Worm (Caenorhabditis elegans): ENCODE data around the gene C18E9.2.

C18E9.2 gene

ce11 chrII:8933693-8934432 is 30.9 kb upstream of the C18E9.2 start, which contains the start of gene T21B10.3:
T21B10.3 (plus strand) TSS chrII:8934382.
- TF ChIP-seq him-1 (tag; optimal IDR thresholded peaks at IDR 0.05) (peak; percentile 22), dao-5 (tag; optimal IDR thresholded peaks at IDR 0.05) (no peak), W03F9.2 (tag; optimal IDR thresholded peaks at IDR 0.05) (peak; percentile 68)

DNA sequence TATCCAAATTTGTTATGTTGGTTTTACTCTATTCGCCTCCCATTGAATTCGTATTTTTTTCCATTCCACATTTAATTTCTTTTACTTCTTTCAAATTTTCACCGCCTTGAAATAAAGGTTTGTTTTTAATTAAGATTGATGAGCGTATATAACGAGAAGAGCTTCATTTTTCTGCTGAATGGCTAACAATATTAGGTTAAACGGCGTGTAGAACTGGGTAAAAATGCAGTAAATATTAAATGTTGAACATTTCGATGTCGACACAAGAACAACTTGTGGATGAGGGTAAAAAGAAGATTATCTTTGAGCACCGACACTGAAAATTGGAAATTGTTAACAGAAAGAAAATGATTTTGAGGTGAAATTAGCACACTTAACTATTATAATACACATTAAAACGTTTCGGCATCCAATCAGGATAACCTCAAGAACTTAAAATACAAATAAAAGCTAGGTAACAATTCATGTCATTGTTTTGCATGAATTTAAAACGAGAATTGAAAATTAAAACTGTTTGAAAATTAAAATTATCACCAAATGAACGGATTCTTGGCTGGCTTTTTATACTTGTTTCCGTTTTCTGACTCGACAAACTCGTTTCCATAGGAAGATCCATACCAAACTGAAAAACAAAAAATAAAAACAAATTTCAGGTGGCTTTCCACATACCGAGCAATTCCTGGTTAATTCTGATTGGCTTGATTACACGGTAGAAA is 25.7 kb upstream of the C18E9.2 start:
- TF ChIP-seq W03F9.2 (tag; optimal IDR thresholded peaks at IDR 0.05) = no peak
- TF ChIP-seq him-1 (tag; optimal IDR thresholded peaks at IDR 0.05) = no peak
- no peak for TF ChIP-seq dao-5 (tag; optimal IDR thresholded peaks at IDR 0.05)

ce11 chrII:8940362-8940940 is 24.4 kb upstream of the C18E9.2 start, which contains the start of the genes set-17 and T21B10.4:
set-17 (minus strand) TSS chrII:8940488.
T21B10.4 (plus strand) TSS chrII:8940894.
- TF ChIP-seq dao-5 (tag; optimal IDR thresholded peaks at IDR 0.05) (no peak), W03F9.2 (tag; optimal IDR thresholded peaks at IDR 0.05) (peak; percentile 33), him-1 (tag; optimal IDR thresholded peaks at IDR 0.05) (no peak)

ce11 chrII:8945167-8945566 is 19.6 kb upstream of the C18E9.2 start:
- TF ChIP-seq W03F9.2 (tag; optimal IDR thresholded peaks at IDR 0.05) (no peak), him-1 (tag; optimal IDR thresholded peaks at IDR 0.05) (no peak), dao-5 (tag; optimal IDR thresholded peaks at IDR 0.05) (no peak)

- TF ChIP-seq him-1 (tag; optimal IDR thresholded peaks at IDR 0.05) (no peak), W03F9.2 (tag; optimal IDR thresholded peaks at IDR 0.05) (no peak), dao-5 (tag; optimal IDR thresholded peaks at IDR 0.05) (no peak)
These were observed 17.4 kb upstream of the C18E9.2 start, which contains the start of gene cutl-15 for ce11 chrII:8947391-8947790. cutl-15 (minus strand) TSS chrII:8947688.

DNA sequence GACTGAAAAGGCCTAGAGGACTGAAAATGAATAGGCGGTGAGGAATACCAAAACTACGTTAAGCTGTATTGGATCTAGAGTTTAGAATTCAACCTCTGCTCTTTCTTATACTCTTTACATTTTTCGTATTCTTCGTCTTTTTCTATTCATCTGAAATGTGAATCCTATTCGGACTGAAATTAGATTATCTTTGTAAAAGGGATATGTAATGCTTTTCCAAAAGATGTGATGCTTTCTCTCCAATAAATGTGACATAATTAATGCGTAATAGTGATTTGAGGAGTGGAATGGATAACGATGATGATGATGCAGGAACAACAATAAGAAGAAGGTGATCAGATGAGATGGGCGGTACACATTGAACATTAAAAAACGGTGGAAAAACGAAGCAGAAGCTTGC is 16.2 kb upstream of the C18E9.2 start:
- TF ChIP-seq W03F9.2 (tag; optimal IDR thresholded peaks at IDR 0.05) = no peak
- TF ChIP-seq him-1 (tag; optimal IDR thresholded peaks at IDR 0.05) = no peak
- no peak for TF ChIP-seq dao-5 (tag; optimal IDR thresholded peaks at IDR 0.05)

DNA sequence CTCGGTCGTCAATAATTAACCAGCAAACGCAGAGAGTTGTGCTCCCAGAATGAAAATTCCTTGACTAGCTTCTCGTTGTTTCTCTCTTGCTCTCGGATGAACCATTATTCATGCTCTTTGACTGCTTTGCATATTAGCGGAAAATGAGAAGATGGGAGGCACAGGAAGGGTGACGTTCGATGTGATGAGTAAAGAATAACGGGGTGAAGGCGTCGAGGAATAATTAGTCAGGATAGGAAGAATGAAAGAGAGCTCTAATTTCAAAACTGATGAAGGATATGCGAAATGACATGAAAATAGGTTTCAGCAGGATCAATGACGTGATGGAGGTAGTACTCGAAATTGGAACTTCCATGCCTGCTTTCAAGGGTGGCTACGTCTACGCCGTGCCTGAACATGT is 13.5 kb upstream of the C18E9.2 start:
- no peak for TF ChIP-seq him-1 (tag; optimal IDR thresholded peaks at IDR 0.05)
- TF ChIP-seq W03F9.2 (tag; optimal IDR thresholded peaks at IDR 0.05) = no peak
- no peak for TF ChIP-seq dao-5 (tag; optimal IDR thresholded peaks at IDR 0.05)

ce11 chrII:8953703-8954102 is 11.1 kb upstream of the C18E9.2 start:
- TF ChIP-seq dao-5 (tag; optimal IDR thresholded peaks at IDR 0.05) = no peak
- no peak for TF ChIP-seq him-1 (tag; optimal IDR thresholded peaks at IDR 0.05)
- no peak for TF ChIP-seq W03F9.2 (tag; optimal IDR thresholded peaks at IDR 0.05)

DNA sequence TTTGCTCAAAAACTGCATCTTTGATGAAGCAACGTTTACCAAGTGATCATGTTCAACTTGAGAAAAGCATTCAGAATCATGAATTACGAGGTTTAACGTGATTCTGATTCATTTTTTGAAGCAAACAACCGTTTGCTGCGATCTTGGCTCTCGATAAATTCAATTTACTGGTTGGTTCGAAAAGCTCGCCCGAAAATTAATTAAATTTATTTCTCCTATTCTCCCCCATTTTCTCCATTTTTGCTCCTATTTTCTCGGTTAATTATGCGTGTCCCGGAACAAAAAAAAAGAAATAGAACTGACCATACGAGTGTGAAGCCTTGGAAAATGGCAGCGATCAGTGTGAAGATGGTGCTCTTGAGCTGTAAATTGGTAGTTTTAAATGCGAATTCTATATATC is 7.9 kb upstream of the C18E9.2 start:
- TF ChIP-seq dao-5 (tag; optimal IDR thresholded peaks at IDR 0.05) (no peak), him-1 (tag; optimal IDR thresholded peaks at IDR 0.05) (no peak), W03F9.2 (tag; optimal IDR thresholded peaks at IDR 0.05) (no peak)

ce11 chrII:8959081-8959480 is 5.7 kb upstream of the C18E9.2 start:
- TF ChIP-seq dao-5 (tag; optimal IDR thresholded peaks at IDR 0.05) (no peak), W03F9.2 (tag; optimal IDR thresholded peaks at IDR 0.05) (no peak), him-1 (tag; optimal IDR thresholded peaks at IDR 0.05) (no peak)

ce11 chrII:8960414-8960813 is 4.4 kb upstream of the C18E9.2 start, which contains the start of gene cal-2:
cal-2 (plus strand) TSS chrII:8960714.
- no peak for TF ChIP-seq W03F9.2 (tag; optimal IDR thresholded peaks at IDR 0.05)
- no peak for TF ChIP-seq him-1 (tag; optimal IDR thresholded peaks at IDR 0.05)
- no peak for TF ChIP-seq dao-5 (tag; optimal IDR thresholded peaks at IDR 0.05)

DNA sequence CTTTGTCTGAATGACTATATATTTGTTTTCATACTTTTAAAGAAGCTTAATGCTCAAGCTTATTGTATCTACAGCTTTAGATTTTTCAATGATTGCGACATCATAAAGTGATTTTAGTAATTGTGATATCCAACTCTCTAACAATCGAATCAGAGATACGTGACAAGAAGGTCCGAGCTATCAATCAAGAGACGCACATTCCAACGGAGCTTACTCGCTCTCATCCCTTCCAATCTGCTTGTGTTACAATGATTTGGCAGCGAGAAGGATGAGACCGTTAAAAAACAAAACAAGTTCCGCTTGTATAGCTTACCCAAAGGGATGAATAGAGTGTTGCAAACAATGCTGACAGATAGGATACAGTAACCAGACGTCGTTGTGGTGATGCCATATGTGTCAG is 3.4 kb upstream of the C18E9.2 start:
- no peak for TF ChIP-seq him-1 (tag; optimal IDR thresholded peaks at IDR 0.05)
- TF ChIP-seq W03F9.2 (tag; optimal IDR thresholded peaks at IDR 0.05) = no peak
- TF ChIP-seq dao-5 (tag; optimal IDR thresholded peaks at IDR 0.05) = no peak

DNA sequence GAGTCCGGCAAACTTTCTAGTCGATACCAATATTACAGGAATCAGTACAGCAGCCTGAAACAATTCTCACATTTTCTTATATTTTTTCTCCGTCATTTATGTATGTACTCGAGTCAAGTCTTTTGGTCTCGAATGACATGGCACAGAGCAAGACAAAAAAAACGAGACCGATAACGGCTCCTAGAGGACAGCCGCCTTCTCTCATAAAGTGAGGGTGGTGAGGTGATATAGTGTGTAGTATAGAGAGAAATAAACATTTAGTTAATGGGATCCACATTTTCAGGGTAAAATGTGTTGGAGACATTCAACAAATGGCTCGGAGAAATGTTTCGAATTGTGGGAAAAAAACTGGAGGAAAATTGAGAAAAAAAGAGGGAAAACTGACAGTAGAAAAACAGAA is 2.6 kb upstream of the C18E9.2 start:
- TF ChIP-seq W03F9.2 (tag; optimal IDR thresholded peaks at IDR 0.05) = no peak
- TF ChIP-seq him-1 (tag; optimal IDR thresholded peaks at IDR 0.05) = peak; percentile 9

ce11 chrII:8964049-8964448 is 757 bp upstream of the C18E9.2 start, which contains the start of gene sftd-3:
sftd-3 (minus strand) TSS chrII:8964149.
- TF ChIP-seq him-1 (tag; optimal IDR thresholded peaks at IDR 0.05) (no peak), dao-5 (tag; optimal IDR thresholded peaks at IDR 0.05) (no peak), W03F9.2 (tag; optimal IDR thresholded peaks at IDR 0.05) (no peak)
